Fruit fly (Drosophila melanogaster) whole organism, pupa: ENCODE results near the gene Cyp18a1.

ENCODE experiments used
- CG10348 ChIP-seq: fragments of 200-800 bp; sonication (Bioruptor generic); IDR thresholded peaks from 2 replicates; pipeline ENCODE4 v1.3.6; 2022; ENCODE audit warnings: missing biosample characterization, missing genetic modification characterization
- CG12605 ChIP-seq: fragments of 200-800 bp; sonication (Bioruptor generic); IDR thresholded peaks from 2 replicates; pipeline ENCODE4 v1.3.6; 2022; ENCODE audit warnings: missing biosample characterization, missing genetic modification characterization
- CG13204 ChIP-seq: fragments of 200-800 bp; sonication (Bioruptor generic); optimal IDR thresholded peaks from 2 replicates; lab custom pipeline; 2018; ENCODE audit warnings: missing biosample characterization, mild to moderate bottlenecking, missing genetic modification characterization, moderate library complexity
- CG14655 ChIP-seq: fragments of 200-800 bp; sonication (Bioruptor generic); optimal IDR thresholded peaks from 3 replicates; lab custom pipeline; 2017; ENCODE audit warnings: mild to moderate bottlenecking, missing biosample characterization, missing genetic modification reagents, missing genetic modification characterization
- CG15710 ChIP-seq: fragments of 200-800 bp; sonication (Bioruptor generic); optimal IDR thresholded peaks from 2 replicates; lab custom pipeline; 2018; ENCODE audit warnings: missing biosample characterization, mild to moderate bottlenecking, missing genetic modification characterization, moderate library complexity
- CG17806 ChIP-seq: fragments of 200-800 bp; sonication (Bioruptor generic); optimal IDR thresholded peaks from 2 replicates; lab custom pipeline; 2018; ENCODE audit warnings: missing biosample characterization, mild to moderate bottlenecking, missing genetic modification characterization, moderate library complexity
- CG32121 ChIP-seq: fragments of 200-800 bp; sonication (Bioruptor generic); IDR thresholded peaks from 2 replicates; pipeline ENCODE4 v1.3.6; 2022; ENCODE audit warnings: missing biosample characterization, missing genetic modification characterization
- CG34367 ChIP-seq: fragments of 200-800 bp; sonication (Bioruptor generic); optimal IDR thresholded peaks from 2 replicates; lab custom pipeline; 2018; ENCODE audit warnings: missing biosample characterization, mild to moderate bottlenecking, missing genetic modification characterization
- CG4496 ChIP-seq: fragments of 200-800 bp; sonication (Bioruptor generic); IDR thresholded peaks from 3 replicates; pipeline ENCODE4 v1.3.6; 2022; ENCODE audit warnings: missing biosample characterization, missing genetic modification characterization
- CG8159 ChIP-seq: fragments of 200-800 bp; sonication (Bioruptor generic); optimal IDR thresholded peaks from 3 replicates; lab custom pipeline; 2018; ENCODE audit warnings: missing biosample characterization, mild to moderate bottlenecking, missing genetic modification characterization, moderate library complexity
- CG8301 ChIP-seq: fragments of 200-800 bp; sonication (Bioruptor generic); optimal IDR thresholded peaks from 2 replicates; lab custom pipeline; 2018; ENCODE audit warnings: missing biosample characterization, mild to moderate bottlenecking, missing genetic modification characterization
- CG9948 ChIP-seq: fragments of 200-800 bp; sonication (Bioruptor generic); optimal IDR thresholded peaks from 2 replicates; lab custom pipeline; 2018; ENCODE audit warnings: missing biosample characterization, mild to moderate bottlenecking, missing genetic modification characterization, moderate library complexity
- D1 ChIP-seq: fragments of 200-800 bp; sonication (Bioruptor generic); optimal IDR thresholded peaks from 2 replicates; lab custom pipeline; 2018; ENCODE audit warnings: missing biosample characterization, mild to moderate bottlenecking, missing genetic modification characterization, moderate library complexity
- EcR ChIP-seq: fragments of 200-800 bp; sonication (Bioruptor generic); optimal IDR thresholded peaks from 3 replicates; lab custom pipeline; 2019; ENCODE audit warnings: missing biosample characterization, missing genetic modification characterization, mild to moderate bottlenecking, moderate library complexity, missing genetic modification reagents
- Ets98B ChIP-seq: fragments of 200-800 bp; sonication (Bioruptor generic); IDR thresholded peaks from 2 replicates; pipeline ENCODE4 v1.3.6; 2022; ENCODE audit warnings: missing biosample characterization, missing genetic modification characterization
- Pif1A ChIP-seq: fragments of 200-800 bp; sonication (Bioruptor generic); optimal IDR thresholded peaks from 3 replicates; lab custom pipeline; 2016; ENCODE audit warnings: missing biosample characterization, missing genetic modification characterization
- Pif1B ChIP-seq: fragments of 200-800 bp; sonication (Bioruptor generic); optimal IDR thresholded peaks from 3 replicates; lab custom pipeline; 2016; ENCODE audit warnings: missing biosample characterization, missing genetic modification characterization
- Snoo ChIP-seq: fragments of 200-800 bp; sonication (Bioruptor generic); optimal IDR thresholded peaks from 3 replicates; lab custom pipeline; 2017; ENCODE audit warnings: missing biosample characterization, mild to moderate bottlenecking, missing genetic modification characterization, inconsistent platforms
- fd96Ca ChIP-seq: fragments of 200-800 bp; sonication (Bioruptor generic); IDR thresholded peaks from 3 replicates; pipeline ENCODE4 v1.3.6; 2022; ENCODE audit warnings: missing biosample characterization, missing genetic modification characterization
- gl ChIP-seq: fragments of 200-800 bp; sonication (Bioruptor generic); optimal IDR thresholded peaks from 2 replicates; lab custom pipeline; 2018; ENCODE audit warnings: missing biosample characterization, mild to moderate bottlenecking, missing genetic modification characterization
- rn ChIP-seq: fragments of 200-800 bp; sonication (Bioruptor generic); IDR thresholded peaks from 2 replicates; pipeline ENCODE4 v1.3.6; 2022; ENCODE audit warnings: missing biosample characterization, missing genetic modification characterization

The Cyp18a1 gene

dm6 chrX:18692948-18693502 lies at the start of gene Cyp18a1:
TSS of gene Cyp18a1 (minus strand) at chrX:18693042.
- TF ChIP-seq Snoo (tag; lab: Kevin White, UChicago) (no peak), CG32121 (0 out of 2 replicates have a peak, but pooled peaks have one; percentile 18), CG13204 (GFP tag; lab: Kevin White, UChicago) (peak; percentile 76), CG9948 (tag; lab: Kevin White, UChicago) (no peak), EcR (GFP tag; lab: Kevin White, UChicago) (peak; percentile 67)

dm6 chrX:18739795-18740194 lies 47.0 kb upstream of the Cyp18a1 start, which contains the start of gene CG6873:
TSS of gene CG6873 (minus strand) at chrX:18739895.
- TF ChIP-seq CG9948 (tag; lab: Kevin White, UChicago) (no peak), Ets98B (GFP tag; lab: Robert Waterston, UW) (no peak), CG32121 (no peak), Snoo (tag; lab: Kevin White, UChicago) (no peak), CG8159 (tag; lab: Kevin White, UChicago) (no peak), fd96Ca (GFP tag; lab: Robert Waterston, UW) (no peak), D1 (tag; lab: Kevin White, UChicago) (no peak), rn (no peak), CG34367 (tag; lab: Kevin White, UChicago) (no peak), Pif1B (GFP tag; lab: Kevin White, UChicago) (no peak), CG12605 (GFP tag; lab: Robert Waterston, UW) (no peak), CG10348 (no peak), CG13204 (GFP tag; lab: Kevin White, UChicago) (no peak), gl (tag; lab: Kevin White, UChicago) (no peak), CG14655 (no peak), EcR (GFP tag; lab: Kevin White, UChicago) (no peak)
- TF ChIP-seq, all 21 proteins: peak for 0

- TF ChIP-seq CG32121 = no peak
- TF ChIP-seq CG14655 = no peak
- TF ChIP-seq CG10348 = no peak
- no peak for TF ChIP-seq gl (tag; lab: Kevin White, UChicago)
Measured at dm6 chrX:18726270-18726669, 33.4 kb upstream of the Cyp18a1 start, which contains the start of gene CCKLR-17D1. TSS of gene CCKLR-17D1 (minus strand) at chrX:18726572.

- TF ChIP-seq Snoo (tag; lab: Kevin White, UChicago) (no peak), CG32121 (no peak), CG8159 (tag; lab: Kevin White, UChicago) (no peak), CG17806 (no peak), CG15710 (tag; lab: Kevin White, UChicago) (no peak), rn (no peak), Pif1B (GFP tag; lab: Kevin White, UChicago) (no peak), CG9948 (tag; lab: Kevin White, UChicago) (no peak), CG13204 (GFP tag; lab: Kevin White, UChicago) (no peak), fd96Ca (GFP tag; lab: Robert Waterston, UW) (no peak), CG4496 (no peak), D1 (tag; lab: Kevin White, UChicago) (no peak), CG8301 (no peak), CG34367 (tag; lab: Kevin White, UChicago) (no peak), CG14655 (no peak)
Measured at dm6 chrX:18725572-18725971, 32.7 kb upstream of the Cyp18a1 start, which contains the start of gene CG42302. TSS of gene CG42302 (minus strand) at chrX:18725672.

- TF ChIP-seq CG8159 (tag; lab: Kevin White, UChicago) (no peak), Pif1A (no peak), CG14655 (no peak), CG15710 (tag; lab: Kevin White, UChicago) (no peak), CG32121 (no peak), CG12605 (GFP tag; lab: Robert Waterston, UW) (no peak), CG17806 (no peak), Pif1B (GFP tag; lab: Kevin White, UChicago) (no peak), CG9948 (tag; lab: Kevin White, UChicago) (no peak), CG4496 (no peak), Ets98B (GFP tag; lab: Robert Waterston, UW) (no peak)
Measured at dm6 chrX:18709565-18709964, 16.7 kb upstream of the Cyp18a1 start, which contains the start of gene Cyp308a1. TSS of gene Cyp308a1 (plus strand) at chrX:18709865.

dm6 chrX:18703875-18704274 lies 11.0 kb upstream of the Cyp18a1 start:
- TF ChIP-seq CG17806 (no peak), D1 (tag; lab: Kevin White, UChicago) (peak; percentile 28)

dm6 chrX:18702245-18702644 lies 9.4 kb upstream of the Cyp18a1 start:
- TF ChIP-seq Snoo (tag; lab: Kevin White, UChicago) (no peak), CG14655 (no peak), CG4496 (no peak), CG12605 (GFP tag; lab: Robert Waterston, UW) (no peak), CG17806 (no peak), CG13204 (GFP tag; lab: Kevin White, UChicago) (no peak), CG32121 (no peak), Pif1B (GFP tag; lab: Kevin White, UChicago) (no peak), fd96Ca (GFP tag; lab: Robert Waterston, UW) (no peak), Ets98B (GFP tag; lab: Robert Waterston, UW) (no peak), CG15710 (tag; lab: Kevin White, UChicago) (no peak), EcR (GFP tag; lab: Kevin White, UChicago) (no peak), CG9948 (tag; lab: Kevin White, UChicago) (no peak)
